Worm (Caenorhabditis elegans) whole organism, early embryonic: ENCODE measurements around the gene C39B10.1.

Source experiments
- B0310.2 ChIP-seq: sonication (generic microtip); optimal IDR thresholded peaks from 2 replicates; lab custom pipeline; 2016; ENCODE audit warnings: mild to moderate bottlenecking, missing genetic modification characterization, missing compliant biosample characterization
- F13C5.2 ChIP-seq: sonication (generic microtip); optimal IDR thresholded peaks from 2 replicates; lab custom pipeline; 2017; ENCODE audit warnings: mild to moderate bottlenecking, missing genetic modification characterization, inconsistent platforms, missing compliant biosample characterization
- aly-1 ChIP-seq: sonication (generic microtip); optimal IDR thresholded peaks from 2 replicates; lab custom pipeline; 2016; ENCODE audit warnings: missing genetic modification characterization, missing compliant biosample characterization
- ama-1 ChIP-seq: fragments of 150-350 bp; optimal IDR thresholded peaks from 2 replicates; lab custom pipeline; 2014
- ceh-13 ChIP-seq: fragments of 200-800 bp; sonication (Bioruptor generic); optimal IDR thresholded peaks from 2 replicates; lab custom pipeline; 2018; ENCODE audit warnings: mild to moderate bottlenecking, missing genetic modification characterization, missing compliant biosample characterization
- ceh-36 ChIP-seq: sonication (generic microtip); optimal IDR thresholded peaks from 2 replicates; lab custom pipeline; 2016; ENCODE audit warnings: missing genetic modification characterization, inconsistent platforms, missing compliant biosample characterization
- ets-7 ChIP-seq: sonication (generic microtip); optimal IDR thresholded peaks from 2 replicates; lab custom pipeline; 2016; ENCODE audit warnings: missing genotype, missing genetic modification characterization, missing compliant biosample characterization
- flt-1 ChIP-seq: fragments of 200-800 bp; sonication (Bioruptor generic); IDR thresholded peaks from 2 replicates; pipeline ENCODE4 v1.3.6; 2022; ENCODE audit warnings: missing genetic modification characterization, missing compliant biosample characterization
- hmbx-1 ChIP-seq: sonication (generic microtip); optimal IDR thresholded peaks from 2 replicates; lab custom pipeline; 2016; ENCODE audit warnings: mild to moderate bottlenecking, missing genetic modification characterization, missing compliant biosample characterization
- hmg-4 ChIP-seq: fragments of 200-800 bp; sonication (Bioruptor generic); optimal IDR thresholded peaks from 2 replicates; lab custom pipeline; 2018; ENCODE audit warnings: mild to moderate bottlenecking, missing genetic modification characterization, missing compliant biosample characterization
- hnd-1 ChIP-seq: sonication (generic microtip); optimal IDR thresholded peaks from 2 replicates; lab custom pipeline; 2016; ENCODE audit warnings: missing genetic modification characterization, missing compliant biosample characterization
- pes-1 ChIP-seq: fragments of 200-800 bp; sonication (Bioruptor generic); IDR thresholded peaks from 2 replicates; pipeline ENCODE4 v1.3.6; 2022; ENCODE audit warnings: missing genetic modification reagents, missing genetic modification characterization, missing compliant biosample characterization
- scrt-1 ChIP-seq: fragments of 200-800 bp; sonication (Bioruptor generic); IDR thresholded peaks from 2 replicates; pipeline ENCODE4 v1.3.6; 2022; ENCODE audit warnings: missing genetic modification characterization, missing compliant biosample characterization
- sea-1 ChIP-seq: fragments of 200-800 bp; sonication (Bioruptor generic); conservative IDR thresholded peaks from 2 replicates; pipeline ENCODE4 v1.3.6; 2022; ENCODE audit warnings: missing genetic modification characterization, missing compliant biosample characterization
- tbx-11 ChIP-seq: fragments of 200-800 bp; sonication (Bioruptor generic); IDR thresholded peaks from 2 replicates; pipeline ENCODE4 v1.3.6; 2022; ENCODE audit warnings: missing genetic modification characterization, missing compliant biosample characterization
- tbx-37 ChIP-seq: fragments of 200-800 bp; sonication (Bioruptor generic); conservative IDR thresholded peaks from 2 replicates; pipeline ENCODE4 v1.3.6; 2022; ENCODE audit warnings: missing genetic modification reagents, missing genetic modification characterization, missing compliant biosample characterization
- tra-4 ChIP-seq: sonication (generic microtip); optimal IDR thresholded peaks from 2 replicates; lab custom pipeline; 2017; ENCODE audit warnings: missing genetic modification characterization, missing compliant biosample characterization

The C39B10.1 gene

DNA sequence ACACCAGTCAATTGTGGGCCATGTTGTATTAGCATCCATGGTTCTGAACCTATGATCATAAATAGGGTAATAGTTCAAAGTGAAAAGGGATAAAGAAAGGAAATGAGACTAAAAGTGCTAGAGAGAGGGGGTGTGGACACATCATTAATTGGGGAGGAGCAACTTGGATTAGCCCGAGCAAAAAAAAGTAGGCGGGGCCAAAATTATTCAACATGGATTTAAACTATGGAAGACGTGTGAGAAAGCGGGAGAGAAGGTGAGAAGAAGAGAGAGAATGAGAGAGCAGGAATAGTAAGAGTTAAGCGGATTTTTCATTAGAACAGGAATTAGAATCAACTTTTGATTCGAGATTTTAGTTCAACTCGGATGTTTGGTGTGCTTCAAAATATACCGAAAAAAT is at the start of gene C39B10.1:
Gene C39B10.1 (minus strand): TSS at position 101 of the 400 bp plus-strand sequence.
- TF ChIP-seq pes-1 (no peak), F13C5.2 (tag; lab: Kevin White, UChicago) (no peak), hmg-4 (no peak), ceh-36 (tag; lab: Kevin White, UChicago) (no peak), flt-1 (GFP tag; lab: Robert Waterston, UW) (no peak), ets-7 (tag; lab: Kevin White, UChicago) (no peak), tbx-11 (GFP tag; lab: Robert Waterston, UW) (no peak), hnd-1 (no peak), B0310.2 (tag; lab: Kevin White, UChicago) (no peak), ama-1 (lab: Kevin White, UChicago) (no peak), tra-4 (tag; lab: Kevin White, UChicago) (no peak), scrt-1 (GFP tag; lab: Robert Waterston, UW) (no peak), hmbx-1 (tag; lab: Kevin White, UChicago) (no peak)

- TF ChIP-seq hnd-1, result no peak
- TF ChIP-seq ets-7 (tag; lab: Kevin White, UChicago), result no peak
- no peak for TF ChIP-seq flt-1 (GFP tag; lab: Robert Waterston, UW)
- TF ChIP-seq ceh-36 (tag; lab: Kevin White, UChicago), result peak; percentile 31
Observed at ce11 chrX:10507971-10508370, 44.5 kb upstream of the C39B10.1 start.

ce11 chrX:10505193-10505592 is 41.8 kb upstream of the C39B10.1 start:
- TF ChIP-seq tbx-37 (GFP tag; lab: Robert Waterston, UW) (no peak), B0310.2 (tag; lab: Kevin White, UChicago) (no peak), sea-1 (no peak), ceh-13 (GFP tag; lab: Kevin White, UChicago) (no peak), aly-1 (tag; lab: Kevin White, UChicago) (no peak), scrt-1 (GFP tag; lab: Robert Waterston, UW) (no peak), ets-7 (tag; lab: Kevin White, UChicago) (no peak), hmg-4 (no peak), tbx-11 (GFP tag; lab: Robert Waterston, UW) (no peak), ama-1 (lab: Kevin White, UChicago) (no peak), hnd-1 (no peak), pes-1 (no peak)

DNA sequence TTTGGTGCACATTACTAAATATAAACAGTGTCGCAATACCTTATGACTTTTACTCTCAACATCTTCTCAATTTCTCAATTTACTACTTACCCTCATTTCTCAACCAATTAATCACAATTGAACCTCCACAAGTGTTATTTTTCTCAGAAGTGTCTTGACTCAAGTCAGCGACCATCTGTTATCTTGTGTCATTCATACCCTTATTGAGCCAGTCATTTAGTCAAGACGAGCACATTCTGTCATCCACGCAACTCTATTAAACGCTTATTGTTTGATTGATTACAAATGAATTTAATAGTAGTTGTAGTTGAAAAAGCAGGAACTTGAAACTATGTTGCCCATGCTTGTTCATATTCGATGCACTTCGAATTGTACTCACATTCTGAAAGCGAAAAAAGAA is 40.0 kb upstream of the C39B10.1 start:
- TF ChIP-seq pes-1 (no peak), hmbx-1 (tag; lab: Kevin White, UChicago) (no peak), F13C5.2 (tag; lab: Kevin White, UChicago) (no peak), flt-1 (GFP tag; lab: Robert Waterston, UW) (no peak), aly-1 (tag; lab: Kevin White, UChicago) (no peak), scrt-1 (GFP tag; lab: Robert Waterston, UW) (no peak), hnd-1 (no peak), tbx-11 (GFP tag; lab: Robert Waterston, UW) (no peak), sea-1 (no peak), ceh-13 (GFP tag; lab: Kevin White, UChicago) (no peak)

DNA sequence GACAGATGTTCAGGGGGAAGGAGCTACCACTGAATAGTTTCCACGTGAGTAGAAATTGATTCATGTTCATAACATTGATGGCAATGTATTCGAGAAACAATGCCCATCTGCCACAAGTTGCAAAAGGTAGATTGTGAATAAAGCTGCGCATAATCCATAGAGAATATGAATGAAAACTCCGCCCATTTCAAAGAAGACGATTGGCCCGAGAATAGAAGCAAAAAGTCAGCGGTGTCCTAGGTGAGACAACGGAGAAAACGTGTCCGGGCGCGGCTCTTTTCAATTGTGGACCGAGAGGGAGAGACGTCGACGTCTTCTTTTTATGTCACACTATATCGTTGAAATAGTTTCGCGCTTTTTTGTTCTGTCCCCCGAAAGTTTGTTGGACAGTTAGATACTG is 36.1 kb upstream of the C39B10.1 start, which contains the start of gene vab-3:
Gene vab-3 (plus strand): TSS at position 301 of the 400 bp plus-strand sequence.
- no peak for TF ChIP-seq B0310.2 (tag; lab: Kevin White, UChicago)
- TF ChIP-seq pes-1, result no peak
- no peak for TF ChIP-seq ceh-36 (tag; lab: Kevin White, UChicago)
- no peak for TF ChIP-seq ets-7 (tag; lab: Kevin White, UChicago)
- no peak for TF ChIP-seq ama-1 (lab: Kevin White, UChicago)

- no peak for TF ChIP-seq hnd-1
- TF ChIP-seq aly-1 (tag; lab: Kevin White, UChicago), result no peak
- TF ChIP-seq tbx-37 (GFP tag; lab: Robert Waterston, UW), result no peak
- TF ChIP-seq hmg-4, result no peak
- TF ChIP-seq tbx-11 (GFP tag; lab: Robert Waterston, UW), result no peak
- no peak for TF ChIP-seq flt-1 (GFP tag; lab: Robert Waterston, UW)
- no peak for TF ChIP-seq hmbx-1 (tag; lab: Kevin White, UChicago)
- no peak for TF ChIP-seq sea-1
- TF ChIP-seq scrt-1 (GFP tag; lab: Robert Waterston, UW), result no peak
- TF ChIP-seq ceh-36 (tag; lab: Kevin White, UChicago), result no peak
- TF ChIP-seq ceh-13 (GFP tag; lab: Kevin White, UChicago), result no peak
- TF ChIP-seq ets-7 (tag; lab: Kevin White, UChicago), result no peak
Observed at ce11 chrX:10491875-10492523, 28.6 kb upstream of the C39B10.1 start.

- TF ChIP-seq ama-1 (lab: Kevin White, UChicago) (no peak), tra-4 (tag; lab: Kevin White, UChicago) (no peak), B0310.2 (tag; lab: Kevin White, UChicago) (no peak), F13C5.2 (tag; lab: Kevin White, UChicago) (no peak), pes-1 (no peak), ceh-13 (GFP tag; lab: Kevin White, UChicago) (no peak), sea-1 (no peak), tbx-11 (GFP tag; lab: Robert Waterston, UW) (no peak), aly-1 (tag; lab: Kevin White, UChicago) (no peak), hnd-1 (no peak), ets-7 (tag; lab: Kevin White, UChicago) (no peak), hmbx-1 (tag; lab: Kevin White, UChicago) (no peak), scrt-1 (GFP tag; lab: Robert Waterston, UW) (no peak), tbx-37 (GFP tag; lab: Robert Waterston, UW) (no peak), flt-1 (GFP tag; lab: Robert Waterston, UW) (no peak), ceh-36 (tag; lab: Kevin White, UChicago) (no peak), hmg-4 (no peak)
Observed at ce11 chrX:10491044-10491443, 27.6 kb upstream of the C39B10.1 start, which contains the start of gene C33D3.5. TSS of gene C33D3.5 (plus strand) at chrX:10491344.
